Worm (Caenorhabditis elegans) whole organism, midembryonic: ENCODE data around the gene C05C10.8.

Source experiments
- cog-1 ChIP-seq: sonication (generic microtip); optimal IDR thresholded peaks from 2 replicates; lab custom pipeline; 2016; ENCODE audit warnings: missing genetic modification characterization, missing compliant biosample characterization
- flt-1 ChIP-seq: fragments of 200-800 bp; sonication (Bioruptor generic); IDR thresholded peaks from 2 replicates; pipeline ENCODE4 v1.3.6; 2022; ENCODE audit warnings: missing genetic modification characterization, missing compliant biosample characterization
- klf-2 ChIP-seq: fragments of 200-800 bp; sonication (Bioruptor generic); conservative IDR thresholded peaks from 2 replicates; pipeline ENCODE4 v1.3.6; 2022; ENCODE audit warnings: missing genetic modification reagents, missing genetic modification characterization, missing compliant biosample characterization
- ztf-29 ChIP-seq: fragments of 200-800 bp; sonication (Bioruptor generic); IDR thresholded peaks from 2 replicates; pipeline ENCODE4 v1.3.6; 2022; ENCODE audit warnings: missing genetic modification reagents, missing genetic modification characterization, missing compliant biosample characterization

DNA sequence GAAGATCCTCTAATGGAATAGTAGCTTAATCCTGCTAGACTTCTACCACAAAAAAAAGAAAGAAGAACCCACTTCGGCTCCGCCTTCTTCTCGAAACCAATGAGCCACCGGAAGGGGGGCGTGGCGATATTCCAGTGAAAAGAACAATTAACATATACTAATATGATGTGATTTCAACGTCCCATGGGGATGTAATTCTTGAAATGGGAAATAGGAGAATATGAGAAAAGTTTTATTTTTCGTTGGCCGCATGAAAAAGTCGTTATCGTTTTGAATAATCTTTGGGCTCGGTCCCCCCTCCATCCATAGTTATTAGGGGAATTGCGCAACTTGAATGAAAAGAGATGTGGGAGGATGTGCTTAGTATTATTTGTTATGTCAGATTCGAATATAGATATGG lies 17.5 kb downstream of the C05C10.8 start, which contains the start of gene unc-4:
- no peak for TF ChIP-seq ztf-29 (GFP tag; lab: Robert Waterston, UW)
- no peak for TF ChIP-seq flt-1
- TF ChIP-seq klf-2 (GFP tag; lab: Robert Waterston, UW) = no peak
- TF ChIP-seq cog-1 (tag; lab: Kevin White, UChicago) = no peak
